Worm (Caenorhabditis elegans): Measurements from ENCODE around the gene K10C2.8.

DNA sequence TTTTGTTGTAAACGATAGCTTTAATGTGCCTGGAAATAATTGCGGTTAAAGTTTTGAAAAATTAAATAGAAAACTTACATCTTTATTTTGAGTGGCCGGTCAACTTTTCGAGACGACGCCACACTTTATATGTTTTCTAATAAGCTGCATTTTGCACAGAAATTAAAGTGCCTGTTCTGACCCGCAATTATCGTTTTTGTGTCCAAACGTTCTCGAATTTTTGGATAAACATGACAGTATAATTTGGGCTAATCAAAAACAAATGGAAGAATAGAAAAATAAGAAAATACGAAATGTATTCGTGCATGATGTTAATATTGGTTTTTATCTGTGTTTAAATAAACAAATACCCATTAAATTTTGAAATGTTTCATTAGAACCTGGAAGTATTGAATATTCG is 16.8 kb downstream of the K10C2.8 start, which contains the start of gene K10C2.12:
- TF ChIP-seq lin-39 (tag; optimal IDR thresholded peaks at IDR 0.05) (no peak), F44E2.7 (GFP tag; IDR thresholded peaks at IDR 0.05) (no peak), daf-19 (GFP tag; conservative IDR thresholded peaks at IDR 0.05) (no peak), dpl-1 (GFP tag; optimal IDR thresholded peaks at IDR 0.05) (no peak), nhr-237 (tag; optimal IDR thresholded peaks at IDR 0.05) (no peak), ceh-44 (GFP tag; IDR thresholded peaks at IDR 0.05) (no peak), mdt-29 (GFP tag; IDR thresholded peaks at IDR 0.05) (no peak), ama-1 (optimal IDR thresholded peaks at IDR 0.05) (no peak), zag-1 (tag; optimal IDR thresholded peaks at IDR 0.05) (no peak), ceh-62 (tag; optimal IDR thresholded peaks at IDR 0.05) (no peak), unc-62 (GFP tag; optimal IDR thresholded peaks at IDR 0.05 in 1 of 2) (no peak), unc-62 (tag; optimal IDR thresholded peaks at IDR 0.05) (no peak), aly-2 (tag; optimal IDR thresholded peaks at IDR 0.05) (no peak), saeg-2 (GFP tag; IDR thresholded peaks at IDR 0.05) (no peak), snpc-1.2 (GFP tag; IDR thresholded peaks at IDR 0.05) (no peak)
